Worm (Caenorhabditis elegans): Measurements from ENCODE around the gene Y82E9BL.18.

Gene Y82E9BL.18

ce11 chrIII:1326490-1326889, at the start of gene Y82E9BL.18:
Y82E9BL.18 (plus strand) TSS chrIII:1326790.
- TF ChIP-seq tbx-11 (GFP tag; IDR thresholded peaks at IDR 0.05), result no peak

- no peak for TF ChIP-seq scrt-1 (GFP tag; IDR thresholded peaks at IDR 0.05)
These were observed 47.4 kb upstream of the Y82E9BL.18 start for ce11 chrIII:1279197-1279596.

- TF ChIP-seq tbx-11 (GFP tag; IDR thresholded peaks at IDR 0.05), result no peak
- TF ChIP-seq scrt-1 (GFP tag; IDR thresholded peaks at IDR 0.05), result no peak
- TF ChIP-seq hmg-4 (GFP tag; optimal IDR thresholded peaks at IDR 0.05), result no peak
- TF ChIP-seq ceh-13 (GFP tag; optimal IDR thresholded peaks at IDR 0.05), result no peak
- no peak for TF ChIP-seq ceh-36 (tag; optimal IDR thresholded peaks at IDR 0.05)
- no peak for TF ChIP-seq F13C5.2 (tag; optimal IDR thresholded peaks at IDR 0.05)
- TF ChIP-seq pes-1 (GFP tag; IDR thresholded peaks at IDR 0.05), result no peak
- TF ChIP-seq ets-7 (tag; optimal IDR thresholded peaks at IDR 0.05), result no peak
- TF ChIP-seq sea-1 (GFP tag; conservative IDR thresholded peaks at IDR 0.05), result no peak
- TF ChIP-seq hmbx-1 (tag; optimal IDR thresholded peaks at IDR 0.05), result no peak
- TF ChIP-seq hnd-1 (tag; optimal IDR thresholded peaks at IDR 0.05), result no peak
- no peak for TF ChIP-seq ama-1 (optimal IDR thresholded peaks at IDR 0.05)
- TF ChIP-seq tbx-37 (GFP tag; conservative IDR thresholded peaks at IDR 0.05), result no peak
- TF ChIP-seq aly-1 (tag; optimal IDR thresholded peaks at IDR 0.05), result no peak
- TF ChIP-seq tra-4 (tag; optimal IDR thresholded peaks at IDR 0.05), result no peak
- TF ChIP-seq B0310.2 (tag; optimal IDR thresholded peaks at IDR 0.05), result no peak
- no peak for TF ChIP-seq flt-1 (GFP tag; IDR thresholded peaks at IDR 0.05)
These were observed 42.0 kb upstream of the Y82E9BL.18 start, which contains the start of gene fbxa-37 for ce11 chrIII:1284584-1285046. fbxa-37 (plus strand) TSS chrIII:1284996.

ce11 chrIII:1288473-1289056, 38.0 kb upstream of the Y82E9BL.18 start, which contains the start of gene fbxa-50:
fbxa-50 (minus strand) TSS chrIII:1288523.
- TF ChIP-seq aly-1 (tag; optimal IDR thresholded peaks at IDR 0.05), result no peak
- no peak for TF ChIP-seq scrt-1 (GFP tag; IDR thresholded peaks at IDR 0.05)
- TF ChIP-seq pes-1 (GFP tag; IDR thresholded peaks at IDR 0.05), result no peak
- TF ChIP-seq hmbx-1 (tag; optimal IDR thresholded peaks at IDR 0.05), result no peak
- TF ChIP-seq tbx-11 (GFP tag; IDR thresholded peaks at IDR 0.05), result no peak

- TF ChIP-seq F13C5.2 (tag; optimal IDR thresholded peaks at IDR 0.05), result no peak
These were observed 37.5 kb upstream of the Y82E9BL.18 start for ce11 chrIII:1289139-1289538.

ce11 chrIII:1293135-1293534, 33.5 kb upstream of the Y82E9BL.18 start, which contains the start of gene fbxa-36:
fbxa-36 (minus strand) TSS chrIII:1293235.
- TF ChIP-seq sea-1 (GFP tag; conservative IDR thresholded peaks at IDR 0.05) (no peak), tbx-11 (GFP tag; IDR thresholded peaks at IDR 0.05) (no peak), ama-1 (optimal IDR thresholded peaks at IDR 0.05) (no peak), scrt-1 (GFP tag; IDR thresholded peaks at IDR 0.05) (no peak), B0310.2 (tag; optimal IDR thresholded peaks at IDR 0.05) (no peak)

- TF ChIP-seq ets-7 (tag; optimal IDR thresholded peaks at IDR 0.05), result no peak
- no peak for TF ChIP-seq ceh-13 (GFP tag; optimal IDR thresholded peaks at IDR 0.05)
- TF ChIP-seq hnd-1 (tag; optimal IDR thresholded peaks at IDR 0.05), result no peak
- no peak for TF ChIP-seq pes-1 (GFP tag; IDR thresholded peaks at IDR 0.05)
These were observed 31.4 kb upstream of the Y82E9BL.18 start, which contains the start of gene fbxa-35 for ce11 chrIII:1295149-1295716. fbxa-35 (plus strand) TSS chrIII:1295666.

ce11 chrIII:1297604-1298003, 29.0 kb upstream of the Y82E9BL.18 start, which contains the start of gene fbxa-28:
fbxa-28 (plus strand) TSS chrIII:1297904.
- TF ChIP-seq ets-7 (tag; optimal IDR thresholded peaks at IDR 0.05) (no peak), sea-1 (GFP tag; conservative IDR thresholded peaks at IDR 0.05) (no peak), pes-1 (GFP tag; IDR thresholded peaks at IDR 0.05) (no peak), hnd-1 (tag; optimal IDR thresholded peaks at IDR 0.05) (no peak)

- no peak for TF ChIP-seq flt-1 (GFP tag; IDR thresholded peaks at IDR 0.05)
- no peak for TF ChIP-seq tbx-11 (GFP tag; IDR thresholded peaks at IDR 0.05)
- TF ChIP-seq ceh-36 (tag; optimal IDR thresholded peaks at IDR 0.05), result no peak
- TF ChIP-seq tbx-37 (GFP tag; conservative IDR thresholded peaks at IDR 0.05), result no peak
These were observed 23.2 kb upstream of the Y82E9BL.18 start, which contains the start of gene fbxa-75 for ce11 chrIII:1303414-1303813. fbxa-75 (plus strand) TSS chrIII:1303714.

ce11 chrIII:1307333-1307732, 19.3 kb upstream of the Y82E9BL.18 start:
- TF ChIP-seq scrt-1 (GFP tag; IDR thresholded peaks at IDR 0.05) (no peak), ceh-36 (tag; optimal IDR thresholded peaks at IDR 0.05) (no peak), ceh-13 (GFP tag; optimal IDR thresholded peaks at IDR 0.05) (no peak), hnd-1 (tag; optimal IDR thresholded peaks at IDR 0.05) (no peak), B0310.2 (tag; optimal IDR thresholded peaks at IDR 0.05) (no peak), tra-4 (tag; optimal IDR thresholded peaks at IDR 0.05) (no peak), tbx-11 (GFP tag; IDR thresholded peaks at IDR 0.05) (no peak), aly-1 (tag; optimal IDR thresholded peaks at IDR 0.05) (no peak), ets-7 (tag; optimal IDR thresholded peaks at IDR 0.05) (no peak), sea-1 (GFP tag; conservative IDR thresholded peaks at IDR 0.05) (no peak), ama-1 (optimal IDR thresholded peaks at IDR 0.05) (no peak), hmbx-1 (tag; optimal IDR thresholded peaks at IDR 0.05) (no peak), F13C5.2 (tag; optimal IDR thresholded peaks at IDR 0.05) (no peak), pes-1 (GFP tag; IDR thresholded peaks at IDR 0.05) (no peak), flt-1 (GFP tag; IDR thresholded peaks at IDR 0.05) (no peak), hmg-4 (GFP tag; optimal IDR thresholded peaks at IDR 0.05) (no peak), tbx-37 (GFP tag; conservative IDR thresholded peaks at IDR 0.05) (no peak)

Measured in whole organism, early embryonic.